Worm (Caenorhabditis elegans) whole organism, midembryonic: ENCODE data around the gene str-206.

Source experiments
- T22C8.4 ChIP-seq: fragments of 200-800 bp; sonication (Bioruptor generic); IDR thresholded peaks from 2 replicates; pipeline ENCODE4 v1.3.6; 2022; ENCODE audit warnings: missing genetic modification characterization, missing compliant biosample characterization
- cog-1 ChIP-seq: sonication (generic microtip); optimal IDR thresholded peaks from 2 replicates; lab custom pipeline; 2016; ENCODE audit warnings: missing genetic modification characterization, missing compliant biosample characterization
- klf-2 ChIP-seq: fragments of 200-800 bp; sonication (Bioruptor generic); conservative IDR thresholded peaks from 2 replicates; pipeline ENCODE4 v1.3.6; 2022; ENCODE audit warnings: missing genetic modification reagents, missing genetic modification characterization, missing compliant biosample characterization
- ref-1 ChIP-seq: fragments of 200-800 bp; sonication (Bioruptor generic); conservative IDR thresholded peaks from 2 replicates; pipeline ENCODE4 v1.3.6; 2022; ENCODE audit warnings: missing genetic modification reagents, missing genetic modification characterization, missing compliant biosample characterization
- ztf-23 ChIP-seq: fragments of 200-800 bp; sonication (Bioruptor generic); IDR thresholded peaks from 2 replicates; pipeline ENCODE4 v1.3.6; 2022; ENCODE audit warnings: missing genetic modification reagents, missing genetic modification characterization, missing compliant biosample characterization

DNA sequence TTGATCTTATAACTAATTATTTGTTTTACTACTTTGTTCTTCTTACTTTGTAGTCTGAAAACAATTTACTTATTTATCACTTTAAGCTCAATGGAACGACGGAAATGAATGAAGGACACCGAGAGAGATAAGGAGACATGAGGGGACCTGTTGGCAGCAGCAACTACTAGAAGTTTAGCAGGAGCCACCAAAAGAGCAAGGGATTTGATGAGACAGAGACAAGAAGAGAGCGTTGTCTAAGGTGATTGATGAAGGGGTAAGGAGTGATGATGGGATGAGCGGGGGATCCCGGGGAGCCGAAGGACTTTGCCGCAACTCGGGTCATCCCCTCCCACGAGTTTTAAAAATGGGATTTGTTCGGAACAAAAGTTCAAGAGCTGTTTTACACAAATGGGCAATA is 15.4 kb upstream of the str-206 start, which contains the start of gene ttn-1:
- TF ChIP-seq T22C8.4 (GFP tag; lab: Robert Waterston, UW) (no peak), cog-1 (tag; lab: Kevin White, UChicago) (no peak), klf-2 (GFP tag; lab: Robert Waterston, UW) (no peak), ztf-23 (GFP tag; lab: Robert Waterston, UW) (no peak), ref-1 (GFP tag; lab: Robert Waterston, UW) (no peak)
